Fruit fly (Drosophila melanogaster) Kc167 (cell line): ENCODE results near the gene CG31928.

Experiments
- psq ChIP-seq: fragments of >200 bp; optimal IDR thresholded peaks from 2 replicates; lab custom pipeline; 2017; ENCODE audit warnings: missing external identifiers
- ttk ChIP-seq: sonication (Bioruptor generic); optimal IDR thresholded peaks from 2 replicates; lab custom pipeline; 2017; ENCODE audit warnings: missing external identifiers

- TF ChIP-seq psq (no peak), ttk (lab: Kevin White, UChicago) (no peak)
Observed at dm6 chr2L:1455498-1455897, 36.6 kb upstream of the CG31928 start.
